Worm (Caenorhabditis elegans) whole organism, late embryonic: ENCODE results near the gene ztf-13.

ENCODE experiments used
- C08G9.2 ChIP-seq: sonication (generic microtip); optimal IDR thresholded peaks from 2 replicates; lab custom pipeline; 2016; ENCODE audit warnings: mild to moderate bottlenecking, missing genetic modification characterization, moderate library complexity, missing compliant biosample characterization
- F13H6.1 ChIP-seq: sonication (generic microtip); optimal IDR thresholded peaks from 2 replicates; lab custom pipeline; 2016; ENCODE audit warnings: missing genetic modification characterization, missing compliant biosample characterization
- K09A11.1 ChIP-seq: sonication (generic microtip); optimal IDR thresholded peaks from 2 replicates; lab custom pipeline; 2017; ENCODE audit warnings: antibody characterized with exemption, mild to moderate bottlenecking, missing genetic modification characterization, missing compliant biosample characterization; ENCODE audit not compliant: insufficient read depth
- T23F11.4 ChIP-seq: fragments of 200-800 bp; sonication (Bioruptor generic); optimal IDR thresholded peaks from 2 replicates; lab custom pipeline; 2018; ENCODE audit warnings: mild to moderate bottlenecking, missing genetic modification characterization, missing compliant biosample characterization
- Y22D7AL.16 ChIP-seq: sonication (generic microtip); optimal IDR thresholded peaks from 2 replicates; lab custom pipeline; 2016; ENCODE audit warnings: missing genetic modification characterization, missing compliant biosample characterization
- ahr-1 ChIP-seq: sonication (generic microtip); optimal IDR thresholded peaks from 2 replicates; lab custom pipeline; 2016; ENCODE audit warnings: missing genetic modification characterization, missing compliant biosample characterization
- ceh-18 ChIP-seq: sonication (generic microtip); optimal IDR thresholded peaks from 2 replicates; lab custom pipeline; 2016; ENCODE audit warnings: missing genetic modification characterization, missing compliant biosample characterization
- ceh-19 ChIP-seq: fragments of 200-800 bp; sonication (Bioruptor generic); optimal IDR thresholded peaks from 2 replicates; lab custom pipeline; 2018; ENCODE audit warnings: mild to moderate bottlenecking, missing genetic modification characterization, missing compliant biosample characterization
- ceh-2 ChIP-seq: sonication (generic microtip); optimal IDR thresholded peaks from 2 replicates; lab custom pipeline; 2016; ENCODE audit warnings: missing genotype, missing genetic modification characterization, missing compliant biosample characterization
- ceh-30 ChIP-seq: fragments of 150-350 bp; optimal IDR thresholded peaks from 2 replicates; lab custom pipeline; 2014; ENCODE audit warnings: missing biosample characterization, missing genetic modification characterization
- ceh-34 ChIP-seq: sonication (generic microtip); optimal IDR thresholded peaks from 2 replicates; lab custom pipeline; 2016; ENCODE audit warnings: mild to moderate bottlenecking, missing genetic modification characterization, missing compliant biosample characterization
- ceh-45 ChIP-seq: fragments of 200-800 bp; sonication (Bioruptor generic); IDR thresholded peaks from 2 replicates; pipeline ENCODE4 v1.3.6; 2022; ENCODE audit warnings: missing genetic modification reagents, missing genetic modification characterization, missing compliant biosample characterization
- ceh-48 ChIP-seq: sonication (generic microtip); optimal IDR thresholded peaks from 2 replicates; lab custom pipeline; 2016; ENCODE audit warnings: missing genetic modification characterization, inconsistent platforms, missing compliant biosample characterization
- ceh-6 ChIP-seq: fragments of 200-800 bp; sonication (Bioruptor generic); optimal IDR thresholded peaks from 2 replicates; lab custom pipeline; 2018; ENCODE audit warnings: mild to moderate bottlenecking, missing genetic modification characterization, missing compliant biosample characterization
- che-1 ChIP-seq: sonication (generic microtip); optimal IDR thresholded peaks from 2 replicates; lab custom pipeline; 2016; ENCODE audit warnings: mild to moderate bottlenecking, missing genetic modification characterization, missing compliant biosample characterization
- dve-1 ChIP-seq: sonication (generic microtip); optimal IDR thresholded peaks from 2 replicates; lab custom pipeline; 2017; ENCODE audit warnings: antibody characterized with exemption, mild to moderate bottlenecking, missing genetic modification characterization, missing compliant biosample characterization
- elt-2 ChIP-seq: sonication (generic microtip); optimal IDR thresholded peaks from 2 replicates; lab custom pipeline; 2016; ENCODE audit warnings: missing genetic modification reagents, missing genetic modification characterization, missing compliant biosample characterization
- elt-4 ChIP-seq: sonication (generic microtip); optimal IDR thresholded peaks from 2 replicates; lab custom pipeline; 2016; ENCODE audit warnings: missing genetic modification characterization, missing compliant biosample characterization
- fax-1 ChIP-seq: sonication (generic microtip); optimal IDR thresholded peaks from 2 replicates; lab custom pipeline; 2016; ENCODE audit warnings: missing genotype, missing genetic modification characterization, missing compliant biosample characterization
- fkh-10 ChIP-seq: fragments of 150-350 bp; optimal IDR thresholded peaks from 2 replicates; lab custom pipeline; 2014; ENCODE audit warnings: missing biosample characterization, missing genetic modification reagents, missing genetic modification characterization
- fkh-6 ChIP-seq: sonication (generic microtip); optimal IDR thresholded peaks from 2 replicates; lab custom pipeline; 2016; ENCODE audit warnings: missing genetic modification characterization, missing compliant biosample characterization
- gmeb-2 ChIP-seq: sonication (generic microtip); optimal IDR thresholded peaks from 2 replicates; lab custom pipeline; 2016; ENCODE audit warnings: missing genetic modification characterization, inconsistent platforms, missing compliant biosample characterization
- hlh-13 ChIP-seq: fragments of 200-800 bp; sonication (Bioruptor generic); optimal IDR thresholded peaks from 2 replicates; lab custom pipeline; 2018; ENCODE audit warnings: mild to moderate bottlenecking, missing genetic modification characterization, missing compliant biosample characterization
- hlh-15 ChIP-seq: sonication (generic microtip); optimal IDR thresholded peaks from 2 replicates; lab custom pipeline; 2016; ENCODE audit warnings: missing genetic modification characterization, missing compliant biosample characterization
- hlh-30 ChIP-seq: sonication (generic microtip); optimal IDR thresholded peaks from 2 replicates; lab custom pipeline; 2017; ENCODE audit warnings: antibody characterized with exemption, missing genetic modification characterization, missing compliant biosample characterization; ENCODE audit not compliant: insufficient read depth
- hlh-6 ChIP-seq: sonication (generic microtip); optimal IDR thresholded peaks from 2 replicates; lab custom pipeline; 2016; ENCODE audit warnings: missing genotype, missing genetic modification characterization, missing compliant biosample characterization
- hlh-8 ChIP-seq: sonication (generic microtip); optimal IDR thresholded peaks from 2 replicates; lab custom pipeline; 2016; ENCODE audit warnings: missing genotype, missing genetic modification characterization, missing compliant biosample characterization
- lim-6 ChIP-seq: sonication (generic microtip); optimal IDR thresholded peaks from 2 replicates; lab custom pipeline; 2016; ENCODE audit warnings: missing genetic modification characterization, missing compliant biosample characterization
- lin-11 ChIP-seq: fragments of 200-800 bp; sonication (Bioruptor generic); optimal IDR thresholded peaks from 2 replicates; lab custom pipeline; 2018; ENCODE audit warnings: mild to moderate bottlenecking, missing genetic modification characterization, missing compliant biosample characterization
- madf-2 ChIP-seq: sonication (generic microtip); optimal IDR thresholded peaks from 2 replicates; lab custom pipeline; 2017; ENCODE audit warnings: missing genetic modification characterization, missing compliant biosample characterization
- mec-3 ChIP-seq: sonication (generic microtip); optimal IDR thresholded peaks from 2 replicates; lab custom pipeline; 2016; ENCODE audit warnings: borderline replicate concordance, missing genetic modification characterization, missing compliant biosample characterization
- nfya-1 ChIP-seq: sonication (generic microtip); optimal IDR thresholded peaks from 2 replicates; lab custom pipeline; 2017; ENCODE audit warnings: missing genetic modification characterization, mild to moderate bottlenecking, missing compliant biosample characterization, antibody characterized with exemption, moderate library complexity
- nhr-232 ChIP-seq: sonication (generic microtip); optimal IDR thresholded peaks from 2 replicates; lab custom pipeline; 2016; ENCODE audit warnings: missing genetic modification characterization, missing compliant biosample characterization
- odd-2 ChIP-seq: sonication (generic microtip); optimal IDR thresholded peaks from 2 replicates; lab custom pipeline; 2017; ENCODE audit warnings: antibody characterized with exemption, mild to moderate bottlenecking, missing genetic modification characterization, missing compliant biosample characterization
- pag-3 ChIP-seq: sonication (generic microtip); optimal IDR thresholded peaks from 2 replicates; lab custom pipeline; 2016; ENCODE audit warnings: missing compliant biosample characterization, missing genetic modification characterization, borderline replicate concordance
- pax-1 ChIP-seq: fragments of 150-350 bp; optimal IDR thresholded peaks from 2 replicates; lab custom pipeline; 2014; ENCODE audit warnings: missing biosample characterization, missing genetic modification characterization
- pha-4 ChIP-seq: fragments of 150-350 bp; optimal IDR thresholded peaks from 2 replicates; lab custom pipeline; 2018; ENCODE audit warnings: missing biosample characterization, missing genetic modification reagents, missing genetic modification characterization
- pqm-1 ChIP-seq: sonication (generic microtip); optimal IDR thresholded peaks from 2 replicates; lab custom pipeline; 2016; ENCODE audit warnings: missing genetic modification characterization, missing compliant biosample characterization
- pros-1 ChIP-seq: fragments of 150-350 bp; optimal IDR thresholded peaks from 2 replicates; lab custom pipeline; 2014; ENCODE audit warnings: missing biosample characterization, missing genetic modification reagents, missing genetic modification characterization
- ref-2 ChIP-seq: sonication (generic microtip); optimal IDR thresholded peaks from 2 replicates; lab custom pipeline; 2016; ENCODE audit warnings: missing genetic modification characterization, missing compliant biosample characterization
- sdc-2 ChIP-seq: sonication (generic microtip); optimal IDR thresholded peaks from 2 replicates; lab custom pipeline; 2016; ENCODE audit warnings: missing genotype, missing genetic modification characterization, missing compliant biosample characterization
- sox-2 ChIP-seq: fragments of 200-800 bp; sonication (Bioruptor generic); IDR thresholded peaks from 2 replicates; pipeline ENCODE4 v1.3.6; 2022; ENCODE audit warnings: missing genetic modification reagents, missing genetic modification characterization, missing compliant biosample characterization
- sox-4 ChIP-seq: sonication (generic microtip); optimal IDR thresholded peaks from 2 replicates; lab custom pipeline; 2017; ENCODE audit warnings: mild to moderate bottlenecking, missing genetic modification characterization, inconsistent platforms, missing compliant biosample characterization
- syd-9 ChIP-seq: sonication (generic microtip); optimal IDR thresholded peaks from 2 replicates; lab custom pipeline; 2016; ENCODE audit warnings: mild to moderate bottlenecking, missing genetic modification characterization, moderate library complexity, missing compliant biosample characterization
- tbx-2 ChIP-seq: sonication (generic microtip); optimal IDR thresholded peaks from 2 replicates; lab custom pipeline; 2016; ENCODE audit warnings: missing genetic modification characterization, missing compliant biosample characterization
- tbx-7 ChIP-seq: sonication (generic microtip); optimal IDR thresholded peaks from 2 replicates; lab custom pipeline; 2016; ENCODE audit warnings: missing genotype, missing genetic modification characterization, missing compliant biosample characterization
- ttx-3 ChIP-seq: sonication (generic microtip); optimal IDR thresholded peaks from 2 replicates; lab custom pipeline; 2016; ENCODE audit warnings: missing genetic modification reagents, missing genetic modification characterization, missing compliant biosample characterization
- unc-3 ChIP-seq, 2 experiments: fragments of 200-800 bp in 1 of 2; sonication (Bioruptor generic) in 1 of 2; sonication (generic microtip) in 1 of 2; conservative IDR thresholded peaks in 1 of 2; optimal IDR thresholded peaks in 1 of 2; 2 replicates each; pipeline versions ENCODE4 v1.3.6 to Lab custom; 2016 to 2022; ENCODE audit warnings: missing compliant biosample characterization in 2 of 2, missing genetic modification characterization in 2 of 2, missing genetic modification reagents in 1 of 2
- unc-42 ChIP-seq: sonication (generic microtip); optimal IDR thresholded peaks from 2 replicates; lab custom pipeline; 2016; ENCODE audit warnings: missing genotype, missing genetic modification characterization, missing compliant biosample characterization
- unc-86 ChIP-seq: sonication (generic microtip); optimal IDR thresholded peaks from 2 replicates; lab custom pipeline; 2016; ENCODE audit warnings: missing genetic modification characterization, missing compliant biosample characterization
- zip-5 ChIP-seq: sonication (generic microtip); optimal IDR thresholded peaks from 2 replicates; lab custom pipeline; 2016; ENCODE audit warnings: missing genetic modification characterization, missing compliant biosample characterization
- ztf-16 ChIP-seq: sonication (generic microtip); optimal IDR thresholded peaks from 2 replicates; lab custom pipeline; 2017; ENCODE audit warnings: missing genetic modification characterization, missing compliant biosample characterization

Gene ztf-13

DNA sequence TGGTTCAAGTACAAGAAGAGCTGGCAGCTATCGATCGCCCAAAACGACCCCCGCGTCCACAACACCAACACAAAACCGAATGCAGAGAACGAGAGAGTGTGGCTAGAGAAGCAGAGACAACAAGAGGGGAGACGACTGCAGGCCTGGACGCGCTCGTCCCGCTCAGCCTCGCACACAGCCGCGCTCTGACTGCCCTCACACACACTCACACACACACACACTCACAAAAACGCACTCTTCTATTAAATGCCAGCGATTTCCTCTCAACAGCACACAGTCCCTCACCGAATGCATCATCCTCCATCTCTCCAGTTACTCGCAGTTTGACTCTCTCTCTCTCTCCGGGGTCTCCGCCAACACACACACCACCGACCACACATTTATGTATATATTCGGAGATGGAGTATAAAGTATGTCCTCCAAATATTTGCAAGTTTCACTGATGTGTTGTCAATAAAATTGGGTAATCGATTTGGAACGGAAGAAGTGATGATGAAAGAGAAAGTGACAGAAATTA is 25.7 kb upstream of the ztf-13 start:
- no peak for TF ChIP-seq ceh-45 (GFP tag; lab: Robert Waterston, UW)
- TF ChIP-seq lim-6 (tag; lab: Kevin White, UChicago) = peak; percentile 65
- TF ChIP-seq unc-42 = peak; percentile 94
- peak; percentile 56 for TF ChIP-seq fkh-6 (tag; lab: Kevin White, UChicago)
- TF ChIP-seq elt-2 (tag; lab: Kevin White, UChicago) = peak; percentile 55
- peak; percentile 88 for TF ChIP-seq syd-9
- TF ChIP-seq hlh-30 = peak; percentile 84
- peak; percentile 97 for TF ChIP-seq nfya-1
- peak; percentile 17 for TF ChIP-seq gmeb-2 (tag; lab: Kevin White, UChicago)
- TF ChIP-seq hlh-13 (GFP tag; lab: Kevin White, UChicago) = no peak
- peak; percentile 16; the same call in 1 of the 2 replicates for TF ChIP-seq sox-2 (GFP tag; lab: Robert Waterston, UW)
- peak; percentile 42 for TF ChIP-seq Y22D7AL.16
- TF ChIP-seq fkh-10 (GFP tag; lab: Kevin White, UChicago) = peak; percentile 54
- no peak for TF ChIP-seq pax-1 (tag; lab: Kevin White, UChicago)
- peak; percentile 30 for TF ChIP-seq dve-1 (tag; lab: Kevin White, UChicago)
- TF ChIP-seq tbx-2 (tag; lab: Kevin White, UChicago) = peak; percentile 96
- peak; percentile 88 for TF ChIP-seq sdc-2 (tag; lab: Kevin White, UChicago)
- TF ChIP-seq T23F11.4 (GFP tag; lab: Kevin White, UChicago) = peak; percentile 72
- TF ChIP-seq ttx-3 = no peak
- TF ChIP-seq nhr-232 (tag; lab: Kevin White, UChicago) = peak; percentile 16
- peak; percentile 55 for TF ChIP-seq che-1 (tag; lab: Kevin White, UChicago)
- TF ChIP-seq hlh-6 (tag; lab: Kevin White, UChicago) = peak; percentile 80
- peak; percentile 97 for TF ChIP-seq ceh-34
- peak; percentile 44 for TF ChIP-seq K09A11.1
- TF ChIP-seq ceh-2 (tag; lab: Kevin White, UChicago) = peak; percentile 82
- peak; percentile 52 for TF ChIP-seq unc-86
- peak; percentile 32 for TF ChIP-seq pag-3 (tag; lab: Kevin White, UChicago)
- peak; percentile 52 for TF ChIP-seq ceh-6 (GFP tag; lab: Kevin White, UChicago)
- no peak for TF ChIP-seq pha-4 (tag; lab: Kevin White, UChicago)
- TF ChIP-seq elt-4 (tag; lab: Kevin White, UChicago) = no peak
- peak; percentile 51 for TF ChIP-seq pqm-1 (tag; lab: Kevin White, UChicago)
- no peak for TF ChIP-seq hlh-15
- TF ChIP-seq sox-4 (tag; lab: Kevin White, UChicago) = peak; percentile 74
- TF ChIP-seq madf-2 (tag; lab: Kevin White, UChicago) = peak; percentile 31
- TF ChIP-seq fax-1 (tag; lab: Kevin White, UChicago) = peak; percentile 43
- no peak for TF ChIP-seq ahr-1 (tag; lab: Kevin White, UChicago)
- TF ChIP-seq pros-1 (tag; lab: Kevin White, UChicago) = peak; percentile 93
- TF ChIP-seq ceh-19 (GFP tag; lab: Kevin White, UChicago) = peak; percentile 84
- no peak for TF ChIP-seq zip-5
- peak; percentile 46 for TF ChIP-seq tbx-7 (tag; lab: Kevin White, UChicago)
- no peak for TF ChIP-seq mec-3
- peak; percentile 33 for TF ChIP-seq ztf-16 (tag; lab: Kevin White, UChicago)
- TF ChIP-seq ceh-18 (tag; lab: Kevin White, UChicago) = peak; percentile 98
- no peak; the same call in 1 of the 2 replicates for TF ChIP-seq unc-3 (GFP tag; conservative IDR thresholded peaks at IDR 0.05; lab: Robert Waterston, UW)
- TF ChIP-seq unc-3 (tag; optimal IDR thresholded peaks at IDR 0.05; lab: Kevin White, UChicago) = peak; percentile 43
- TF ChIP-seq ref-2 (tag; lab: Kevin White, UChicago) = peak; percentile 92
- TF ChIP-seq ceh-48 (tag; lab: Kevin White, UChicago) = peak; percentile 65
- TF ChIP-seq lin-11 (tag; lab: Kevin White, UChicago) = no peak
- TF ChIP-seq C08G9.2 (tag; lab: Kevin White, UChicago) = peak; percentile 47
- TF ChIP-seq odd-2 (tag; lab: Kevin White, UChicago) = no peak
- TF ChIP-seq F13H6.1 (tag; lab: Kevin White, UChicago) = peak; percentile 76
- TF ChIP-seq ceh-30 (tag; lab: Kevin White, UChicago) = no peak
- peak; percentile 56 for TF ChIP-seq hlh-8 (tag; lab: Kevin White, UChicago)
